Fruit fly (Drosophila melanogaster): ENCODE results near the gene CG13445.

DNA sequence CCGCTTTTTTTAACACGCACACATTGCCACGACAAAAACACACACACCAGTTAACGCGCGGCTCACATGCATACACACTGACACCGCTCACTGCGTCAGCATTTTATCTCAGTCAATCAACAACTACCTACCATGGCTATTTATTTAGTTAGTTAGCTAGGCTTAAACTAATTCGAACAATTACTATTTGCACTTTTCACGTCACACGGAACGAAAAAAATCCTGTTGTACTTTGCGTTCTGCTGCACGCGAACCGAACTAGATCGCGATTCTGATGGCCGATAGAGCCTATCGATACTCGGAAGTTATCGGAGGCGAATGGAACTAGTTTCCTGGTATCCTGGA is 6.8 kb downstream of the CG13445 start, which contains the start of gene fwe:
- TF ChIP-seq CG8290 (GFP tag; optimal IDR thresholded peaks at IDR 0.05) (no peak), CG8290 (tag; optimal IDR thresholded peaks at IDR 0.05) (peak in 1 of 2 experiments; percentile 55), CG16779 (GFP tag; IDR thresholded peaks at IDR 0.05) (no peak), CG32772 (GFP tag; IDR thresholded peaks at IDR 0.05) (no peak), tin (GFP tag; optimal IDR thresholded peaks at IDR 0.05) (no peak), CG17612 (GFP tag; IDR thresholded peaks at IDR 0.05) (no peak), CG7372 (GFP tag; IDR thresholded peaks at IDR 0.05) (no peak), h (optimal IDR thresholded peaks at IDR 0.05) (no peak), Bteb2 (GFP tag; optimal IDR thresholded peaks at IDR 0.05) (no peak), H2.0 (GFP tag; IDR thresholded peaks at IDR 0.05) (no peak), Bdp1 (GFP tag; optimal IDR thresholded peaks at IDR 0.05) (no peak), CG13894 (tag; optimal IDR thresholded peaks at IDR 0.05) (no peak), CG14050 (GFP tag; IDR thresholded peaks at IDR 0.05) (no peak), CTCF (GFP tag; optimal IDR thresholded peaks at IDR 0.05) (no peak)
